Worm (Caenorhabditis elegans) whole organism, L4/young adult: ENCODE data around the gene F10G7.5.
"Not testable (repeated sequence)": the region's sequence is repeated elsewhere in the genome, so short reads cannot be mapped to it uniquely, and the experiment has no call there.

Experiments
- dao-5 ChIP-seq: sonication (generic microtip); optimal IDR thresholded peaks from 2 replicates; lab custom pipeline; 2016; ENCODE audit warnings: missing genotype, missing genetic modification characterization, moderate library complexity, missing compliant biosample characterization
- him-1 ChIP-seq: sonication (generic microtip); optimal IDR thresholded peaks from 2 replicates; lab custom pipeline; 2016; ENCODE audit warnings: missing genotype, missing genetic modification reagents, missing genetic modification characterization, missing compliant biosample characterization

- TF ChIP-seq him-1 (tag; lab: Kevin White, UChicago), result peak; percentile 34
- TF ChIP-seq dao-5 (tag; lab: Kevin White, UChicago), result not testable (repeated sequence)
These were observed 8.4 kb downstream of the F10G7.5 start, which contains the start of gene unc-85 for ce11 chrII:4701482-4702119.
